Worm (Caenorhabditis elegans): Measurements from ENCODE around the gene nlp-60.

The nlp-60 gene

DNA sequence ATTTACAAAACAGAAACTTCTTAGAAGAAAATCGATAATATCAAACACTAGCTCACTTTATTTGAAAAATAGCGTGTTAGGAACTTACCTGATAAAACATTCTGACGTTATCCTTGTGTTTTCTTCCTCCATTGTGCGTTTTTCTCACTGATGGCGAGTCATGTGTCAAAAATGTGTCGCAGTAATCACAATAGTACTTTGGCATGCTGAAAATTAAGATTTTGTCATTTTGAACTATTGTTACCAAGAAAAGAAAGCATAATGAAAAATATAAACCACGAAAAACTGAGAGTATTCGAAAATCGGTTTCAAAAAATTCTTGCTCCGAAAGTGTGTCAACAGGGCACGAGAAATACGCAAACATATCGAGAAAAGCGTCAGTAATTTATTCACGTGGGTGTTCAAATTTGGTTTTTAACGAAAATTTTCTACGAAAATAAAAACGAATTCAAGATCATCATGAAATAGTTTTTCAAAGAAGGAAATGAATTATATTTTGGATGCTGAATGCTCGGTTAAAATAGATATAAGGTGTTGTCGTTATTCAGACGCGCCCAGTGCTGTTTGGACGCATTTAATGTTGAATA lies 8.6 kb upstream of the nlp-60 start, which contains the start of gene snrp-3 (continued):
- TF ChIP-seq bed-1 (GFP tag; IDR thresholded peaks at IDR 0.05) (no peak), cebp-1 (GFP tag; IDR thresholded peaks at IDR 0.05) (no peak), cebp-1 (tag; optimal IDR thresholded peaks at IDR 0.05) (peak; percentile 75), snpc-1.3 (tag; optimal IDR thresholded peaks at IDR 0.05; ENCODE audit: insufficient read depth) (peak; percentile 59), lin-26 (GFP tag; IDR thresholded peaks at IDR 0.05) (0 out of 2 replicates have a peak, but pooled peaks have one; percentile 6), C17E4.6 (GFP tag; IDR thresholded peaks at IDR 0.05) (no peak), rcor-1 (GFP tag; IDR thresholded peaks at IDR 0.05) (peak; percentile 42), somi-1 (GFP tag; optimal IDR thresholded peaks at IDR 0.05) (no peak), F23B12.7 (tag; optimal IDR thresholded peaks at IDR 0.05; ENCODE audit: insufficient read depth) (peak; percentile 2), hmg-20 (GFP tag; IDR thresholded peaks at IDR 0.05) (peak; percentile 73), madf-8 (GFP tag; conservative IDR thresholded peaks at IDR 0.05) (no peak), nhr-179 (tag; optimal IDR thresholded peaks at IDR 0.05) (no peak), B0336.3 (GFP tag; IDR thresholded peaks at IDR 0.05) (0 out of 2 replicates have a peak, but pooled peaks have one; percentile 42), ceh-79 (tag; optimal IDR thresholded peaks at IDR 0.05) (no peak), die-1 (tag; optimal IDR thresholded peaks at IDR 0.05) (no peak), ztf-25 (GFP tag; IDR thresholded peaks at IDR 0.05) (no peak), D2030.7 (GFP tag; IDR thresholded peaks at IDR 0.05) (peak; percentile 71), snpc-4 (GFP tag; optimal IDR thresholded peaks at IDR 0.05) (peak; percentile 37), snpc-4 (tag; optimal IDR thresholded peaks at IDR 0.05) (peak; percentile 51 to 57 (median 55)), F33H1.4 (GFP tag; IDR thresholded peaks at IDR 0.05) (peak; percentile 67), madf-10 (tag; optimal IDR thresholded peaks at IDR 0.05) (peak; percentile 42), F39B2.1 (GFP tag; IDR thresholded peaks at IDR 0.05) (no peak), egl-18 (GFP tag; IDR thresholded peaks at IDR 0.05) (no peak), nfya-1 (tag; optimal IDR thresholded peaks at IDR 0.05; ENCODE audit: borderline replicate concordance, insufficient read depth) (no peak), pha-4 (tag; optimal IDR thresholded peaks at IDR 0.05) (no peak), hlh-12 (tag; optimal IDR thresholded peaks at IDR 0.05) (no peak), mcd-1 (GFP tag; IDR thresholded peaks at IDR 0.05) (peak; percentile 76), mel-28 (tag; optimal IDR thresholded peaks at IDR 0.05; ENCODE audit: borderline replicate concordance) (no peak), bed-2 (GFP tag; IDR thresholded peaks at IDR 0.05) (no peak), Y95B8A.8 (GFP tag; IDR thresholded peaks at IDR 0.05) (no peak), unc-62 (GFP tag; optimal IDR thresholded peaks at IDR 0.05) (no peak), aptf-2 (GFP tag; conservative IDR thresholded peaks at IDR 0.05) (no peak), sdz-38 (tag; optimal IDR thresholded peaks at IDR 0.05) (no peak), gei-17 (GFP tag; optimal IDR thresholded peaks at IDR 0.05) (no peak), cebp-2 (GFP tag; IDR thresholded peaks at IDR 0.05) (no peak), ztf-3 (GFP tag; optimal IDR thresholded peaks at IDR 0.05) (no peak), Y56A3A.18 (GFP tag; IDR thresholded peaks at IDR 0.05) (no peak), ekl-4 (GFP tag; IDR thresholded peaks at IDR 0.05) (peak; percentile 52; the same call in 1 of the 2 replicates), mes-4 (tag; optimal IDR thresholded peaks at IDR 0.05) (no peak), F57A8.1 (GFP tag; optimal IDR thresholded peaks at IDR 0.05) (no peak), Y53G8AR.9 (GFP tag; conservative IDR thresholded peaks at IDR 0.05) (peak; percentile 89; the same call in 1 of the 2 replicates), F10E7.11 (tag; optimal IDR thresholded peaks at IDR 0.05) (no peak), K11D2.4 (GFP tag; IDR thresholded peaks at IDR 0.05) (no peak; the same call in 1 of the 2 replicates), Y67H2A.10 (GFP tag; conservative IDR thresholded peaks at IDR 0.05) (no peak), nfyb-1 (GFP tag; IDR thresholded peaks at IDR 0.05) (peak; percentile 73), T07F8.4 (tag; optimal IDR thresholded peaks at IDR 0.05) (no peak), akir-1 (GFP tag; optimal IDR thresholded peaks at IDR 0.05) (no peak), ztf-22 (GFP tag; optimal IDR thresholded peaks at IDR 0.05) (no peak), ztf-26 (tag; optimal IDR thresholded peaks at IDR 0.05) (no peak)
